Fruit fly (Drosophila melanogaster) whole organism, embryonic: ENCODE measurements around the gene PIG-U.

Source experiments
- B-H2 ChIP-seq: fragments of 200-800 bp; sonication (Bioruptor generic); optimal IDR thresholded peaks from 2 replicates; lab custom pipeline; 2018; ENCODE audit warnings: missing biosample characterization, mild to moderate bottlenecking, missing genetic modification characterization
- Blimp-1 ChIP-seq: fragments of 200-800 bp; sonication (Bioruptor generic); optimal IDR thresholded peaks from 3 replicates; lab custom pipeline; 2018; ENCODE audit warnings: missing biosample characterization, missing genetic modification characterization, mild to moderate bottlenecking, moderate library complexity, missing genetic modification reagents
- CG10959 ChIP-seq: fragments of 200-800 bp; sonication (Bioruptor generic); IDR thresholded peaks from 2 replicates; pipeline ENCODE4 v1.3.6; 2022; ENCODE audit warnings: missing biosample characterization, missing genetic modification characterization
- CG10979 ChIP-seq: fragments of 200-800 bp; sonication (Bioruptor generic); optimal IDR thresholded peaks from 2 replicates; lab custom pipeline; 2018; ENCODE audit warnings: missing biosample characterization, mild to moderate bottlenecking, missing genetic modification characterization, moderate library complexity
- CG11560 ChIP-seq: fragments of 200-800 bp; sonication (Bioruptor generic); IDR thresholded peaks from 3 replicates; pipeline ENCODE4 v1.3.6; 2022; ENCODE audit warnings: missing biosample characterization, missing genetic modification characterization
- CG15011 ChIP-seq: fragments of 200-800 bp; sonication (Bioruptor generic); optimal IDR thresholded peaks from 3 replicates; lab custom pipeline; 2018; ENCODE audit warnings: missing biosample characterization, mild to moderate bottlenecking, missing genetic modification characterization
- CG15514 ChIP-seq: fragments of 200-800 bp; sonication (Bioruptor generic); optimal IDR thresholded peaks from 3 replicates; lab custom pipeline; 2017; ENCODE audit warnings: missing biosample characterization, missing genetic modification characterization, mild to moderate bottlenecking, moderate library complexity, missing genetic modification reagents
- CG16813 ChIP-seq: fragments of 200-800 bp; sonication (Bioruptor generic); IDR thresholded peaks from 3 replicates; pipeline ENCODE4 v1.3.6; 2022; ENCODE audit warnings: missing biosample characterization, missing genetic modification characterization; ENCODE audit not compliant: partially characterized antibody
- CG17186 ChIP-seq: fragments of 200-800 bp; sonication (Bioruptor generic); optimal IDR thresholded peaks from 3 replicates; lab custom pipeline; 2017; ENCODE audit warnings: missing biosample characterization, missing genetic modification reagents, missing genetic modification characterization
- CG17328 ChIP-seq: fragments of 200-800 bp; sonication (Bioruptor generic); IDR thresholded peaks from 2 replicates; pipeline ENCODE4 v1.3.6; 2022; ENCODE audit warnings: missing biosample characterization, missing genetic modification characterization
- CG18011 ChIP-seq: fragments of 200-800 bp; sonication (Bioruptor generic); optimal IDR thresholded peaks from 2 replicates; lab custom pipeline; 2017; ENCODE audit warnings: missing biosample characterization, missing genetic modification characterization, mild to moderate bottlenecking, moderate library complexity, missing genotype
- CG18599 ChIP-seq: fragments of 200-800 bp; sonication (Bioruptor generic); optimal IDR thresholded peaks from 3 replicates; lab custom pipeline; 2017; ENCODE audit warnings: missing biosample characterization, missing genetic modification characterization, mild to moderate bottlenecking, moderate library complexity, missing genetic modification reagents
- CG2116 ChIP-seq: fragments of 200-800 bp; sonication (Bioruptor generic); optimal IDR thresholded peaks from 3 replicates; lab custom pipeline; 2018; ENCODE audit warnings: missing biosample characterization, mild to moderate bottlenecking, missing genetic modification characterization
- CG30403 ChIP-seq: fragments of 200-800 bp; sonication (Bioruptor generic); optimal IDR thresholded peaks from 3 replicates; lab custom pipeline; 2016; ENCODE audit warnings: missing biosample characterization, missing genetic modification characterization
- CG3407 ChIP-seq: fragments of 200-800 bp; sonication (Bioruptor generic); optimal IDR thresholded peaks from 2 replicates; lab custom pipeline; 2018; ENCODE audit warnings: missing biosample characterization, mild to moderate bottlenecking, missing genetic modification characterization
- CG34224 ChIP-seq: fragments of 200-800 bp; sonication (Bioruptor generic); IDR thresholded peaks from 3 replicates; pipeline ENCODE4 v1.3.6; 2022; ENCODE audit warnings: missing biosample characterization, missing genetic modification characterization; ENCODE audit not compliant: partially characterized antibody
- CG34422 ChIP-seq: fragments of 200-800 bp; sonication (Bioruptor generic); IDR thresholded peaks from 3 replicates; pipeline ENCODE4 v1.3.6; 2022; ENCODE audit warnings: missing biosample characterization, missing genetic modification characterization
- CG6254 ChIP-seq: fragments of 200-800 bp; sonication (Bioruptor generic); optimal IDR thresholded peaks from 3 replicates; lab custom pipeline; 2017; ENCODE audit warnings: mild to moderate bottlenecking, missing biosample characterization, missing genetic modification reagents, missing genetic modification characterization
- CG7556 ChIP-seq: fragments of 200-800 bp; sonication (Bioruptor generic); optimal IDR thresholded peaks from 2 replicates; lab custom pipeline; 2017; ENCODE audit warnings: missing biosample characterization, mild to moderate bottlenecking, missing genetic modification characterization
- CG7745 ChIP-seq: fragments of 200-800 bp; sonication (Bioruptor generic); optimal IDR thresholded peaks from 2 replicates; lab custom pipeline; 2018; ENCODE audit warnings: missing biosample characterization, mild to moderate bottlenecking, missing genetic modification characterization, moderate library complexity
- CG9817 ChIP-seq: fragments of 200-800 bp; sonication (Bioruptor generic); optimal IDR thresholded peaks from 2 replicates; lab custom pipeline; 2018; ENCODE audit warnings: missing biosample characterization, mild to moderate bottlenecking, missing genetic modification characterization, moderate library complexity
- CG9932 ChIP-seq: fragments of 200-800 bp; sonication (Bioruptor generic); IDR thresholded peaks from 2 replicates; pipeline ENCODE4 v1.3.6; 2022; ENCODE audit warnings: missing biosample characterization, missing genetic modification characterization
- CrebB ChIP-seq: fragments of 200-800 bp; sonication (Bioruptor generic); optimal IDR thresholded peaks from 3 replicates; lab custom pipeline; 2018; ENCODE audit warnings: missing biosample characterization, mild to moderate bottlenecking, missing genetic modification characterization
- D19B ChIP-seq: fragments of 200-800 bp; sonication (Bioruptor generic); optimal IDR thresholded peaks from 2 replicates; lab custom pipeline; 2017; ENCODE audit warnings: missing biosample characterization, mild to moderate bottlenecking, missing genetic modification characterization
- Dfd ChIP-seq, 2 experiments: fragments of >200 bp; optimal IDR thresholded peaks; 2 replicates each; lab custom pipeline; 2017; ENCODE audit warnings: missing biosample characterization in 2 of 2, missing genetic modification characterization in 2 of 2
- Dref ChIP-seq: fragments of 200-800 bp; sonication (Bioruptor generic); IDR thresholded peaks from 2 replicates; pipeline ENCODE4 v1.3.6; 2022; ENCODE audit warnings: missing biosample characterization, missing genetic modification characterization
- HHEX ChIP-seq: fragments of 200-800 bp; sonication (Bioruptor generic); optimal IDR thresholded peaks from 3 replicates; lab custom pipeline; 2017; ENCODE audit warnings: missing biosample characterization, mild to moderate bottlenecking, missing genetic modification characterization, missing genetic modification reagents
- HLH54F ChIP-seq: fragments of 200-800 bp; sonication (Bioruptor generic); optimal IDR thresholded peaks from 3 replicates; lab custom pipeline; 2016; ENCODE audit warnings: missing biosample characterization, missing genetic modification characterization
- Hand ChIP-seq: fragments of 200-800 bp; sonication (Bioruptor generic); optimal IDR thresholded peaks from 2 replicates; lab custom pipeline; 2017; ENCODE audit warnings: mild to moderate bottlenecking, missing biosample characterization, missing genetic modification reagents, missing genetic modification characterization
- Hey ChIP-seq: fragments of 200-800 bp; sonication (Bioruptor generic); optimal IDR thresholded peaks from 3 replicates; lab custom pipeline; 2018; ENCODE audit warnings: missing biosample characterization, mild to moderate bottlenecking, missing genetic modification characterization
- Pdp1 ChIP-seq, 2 experiments: fragments of 200-800 bp; sonication (Bioruptor generic); optimal IDR thresholded peaks; 3 replicates each; lab custom pipeline; 2016; ENCODE audit warnings: missing biosample characterization in 2 of 2, missing genetic modification characterization in 2 of 2, mild to moderate bottlenecking in 1 of 2, moderate library complexity in 1 of 2
- Xbp1 ChIP-seq: fragments of 200-800 bp; sonication (Bioruptor generic); optimal IDR thresholded peaks from 3 replicates; lab custom pipeline; 2016; ENCODE audit warnings: missing biosample characterization, mild to moderate bottlenecking, missing genetic modification characterization
- az2 ChIP-seq: fragments of 200-800 bp; sonication (Bioruptor generic); optimal IDR thresholded peaks from 3 replicates; lab custom pipeline; 2016; ENCODE audit warnings: missing biosample characterization, missing genetic modification characterization
- dpn ChIP-seq, 2 experiments: fragments of 200-800 bp; sonication (Bioruptor generic); optimal IDR thresholded peaks; 3 replicates each; lab custom pipeline; 2016; ENCODE audit warnings: missing biosample characterization in 2 of 2, missing genetic modification characterization in 2 of 2
- kni ChIP-seq: fragments of 200-800 bp; sonication (Bioruptor generic); optimal IDR thresholded peaks from 3 replicates; lab custom pipeline; 2017; ENCODE audit warnings: mild to moderate bottlenecking, missing biosample characterization, missing genetic modification reagents, missing genetic modification characterization
- lilli ChIP-seq: fragments of 200-800 bp; sonication (Bioruptor generic); optimal IDR thresholded peaks from 3 replicates; lab custom pipeline; 2016; ENCODE audit warnings: missing biosample characterization, missing genetic modification characterization
- lov ChIP-seq, 2 experiments: fragments of 200-800 bp in 1 of 2; fragments of >200 bp in 1 of 2; sonication (Bioruptor generic) in 1 of 2; IDR thresholded peaks in 1 of 2; optimal IDR thresholded peaks in 1 of 2; 2 replicates in 1 of 2; 3 replicates in 1 of 2; pipeline versions ENCODE4 v1.3.6 to Lab custom; 2017 to 2022; ENCODE audit warnings: missing biosample characterization in 1 of 2, missing genetic modification characterization in 1 of 2
- oc ChIP-seq: fragments of 200-800 bp; sonication (Bioruptor generic); optimal IDR thresholded peaks from 2 replicates; lab custom pipeline; 2018; ENCODE audit warnings: missing biosample characterization, mild to moderate bottlenecking, missing genetic modification characterization, moderate library complexity
- pho ChIP-seq: fragments of 200-800 bp; sonication (Bioruptor generic); optimal IDR thresholded peaks from 2 replicates; lab custom pipeline; 2016; ENCODE audit warnings: missing biosample characterization, missing genetic modification characterization
- prd ChIP-seq, 3 experiments: fragments of >200 bp in 2 of 3; fragments of 200-800 bp in 1 of 3; sonication (Bioruptor generic) in 1 of 3; optimal IDR thresholded peaks in 2 of 3; IDR thresholded peaks in 1 of 3; 2 replicates in 2 of 3; 3 replicates in 1 of 3; pipeline versions ENCODE4 v1.3.6 to Lab custom; 2017 to 2022; ENCODE audit warnings: missing biosample characterization in 1 of 3, missing genetic modification characterization in 1 of 3
- pros ChIP-seq: fragments of 200-800 bp; sonication (Bioruptor generic); optimal IDR thresholded peaks from 3 replicates; lab custom pipeline; 2019; ENCODE audit warnings: missing biosample characterization, mild to moderate bottlenecking, missing genetic modification characterization, moderate library complexity
- so ChIP-seq: fragments of 200-800 bp; sonication (Bioruptor generic); IDR thresholded peaks from 3 replicates; pipeline ENCODE4 v1.3.6; 2022; ENCODE audit warnings: missing biosample characterization, missing genetic modification characterization
- stc ChIP-seq: fragments of 200-800 bp; sonication (Bioruptor generic); IDR thresholded peaks from 2 replicates; pipeline ENCODE4 v1.3.6; 2022; ENCODE audit warnings: missing biosample characterization, missing genetic modification characterization
- tll ChIP-seq, 2 experiments: fragments of 200-800 bp in 1 of 2; fragments of >200 bp in 1 of 2; sonication (Bioruptor generic) in 1 of 2; optimal IDR thresholded peaks; 2 replicates each; lab custom pipeline; 2017 to 2019; ENCODE audit warnings: missing biosample characterization in 2 of 2, missing genetic modification characterization in 2 of 2, mild to moderate bottlenecking in 1 of 2, moderate library complexity in 1 of 2
- trem ChIP-seq: fragments of 200-800 bp; optimal IDR thresholded peaks from 3 replicates; lab custom pipeline; 2019; ENCODE audit warnings: missing biosample characterization, mild to moderate bottlenecking, missing genetic modification characterization, moderate library complexity

The PIG-U gene

DNA sequence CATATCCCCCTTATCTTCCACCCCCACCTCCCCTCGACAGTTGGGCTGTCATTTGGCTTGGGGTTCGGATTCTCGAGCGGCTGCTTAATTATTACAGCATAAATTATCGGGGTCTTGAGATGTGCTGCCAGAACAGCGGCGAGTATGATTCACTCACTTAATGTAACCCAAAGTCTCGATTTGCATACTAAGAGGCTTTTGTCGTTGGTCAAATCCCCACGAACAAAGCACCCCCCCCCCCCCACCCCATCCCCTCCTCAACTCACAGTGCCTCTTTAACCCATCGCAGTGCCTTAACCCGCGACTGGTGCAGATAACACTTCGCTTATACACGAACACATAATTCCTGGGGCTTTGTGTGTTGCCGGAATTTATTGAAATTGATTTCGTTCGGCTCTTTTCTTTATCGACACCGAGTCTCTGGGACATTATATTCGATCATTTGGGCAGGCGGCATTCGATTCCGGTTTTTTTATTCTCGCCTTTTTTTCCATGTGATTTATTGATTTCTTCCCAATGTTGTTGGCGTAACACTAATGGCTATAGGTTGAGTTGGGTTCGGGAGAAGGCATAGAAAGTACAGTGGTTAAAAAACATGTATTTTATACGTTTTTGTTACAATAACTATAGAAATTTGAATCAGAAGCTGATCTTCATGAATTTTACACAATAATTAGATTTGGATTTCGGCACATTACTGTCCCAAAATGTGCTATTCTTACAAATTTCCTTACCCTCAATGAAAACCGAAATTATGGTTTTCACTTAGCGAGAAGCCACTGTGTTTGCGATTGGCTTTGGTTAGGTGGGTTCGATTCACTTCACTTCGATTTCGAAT lies 39.1 kb downstream of the PIG-U start (continued):
- TF ChIP-seq CG10959 (GFP tag; lab: Robert Waterston, UW) (peak; percentile 61; the same call in 1 of the 2 replicates), az2 (GFP tag; lab: Kevin White, UChicago) (peak; percentile 72), Blimp-1 (GFP tag; lab: Kevin White, UChicago) (peak; percentile 88), CG16813 (GFP tag; lab: Robert Waterston, UW) (no peak), Xbp1 (GFP tag; lab: Kevin White, UChicago) (peak; percentile 32), CG11560 (tag; lab: Robert Waterston, UW) (no peak), trem (tag; lab: Kevin White, UChicago) (no peak), CrebB (tag; lab: Kevin White, UChicago) (no peak), CG18599 (GFP tag; lab: Kevin White, UChicago) (peak; percentile 67), D19B (no peak), CG15011 (GFP tag; lab: Kevin White, UChicago) (no peak), CG2116 (GFP tag; lab: Kevin White, UChicago) (peak; percentile 8), CG17186 (no peak), CG9817 (tag; lab: Kevin White, UChicago) (peak; percentile 30)
- TF ChIP-seq, all 482 proteins: peak for 169

DNA sequence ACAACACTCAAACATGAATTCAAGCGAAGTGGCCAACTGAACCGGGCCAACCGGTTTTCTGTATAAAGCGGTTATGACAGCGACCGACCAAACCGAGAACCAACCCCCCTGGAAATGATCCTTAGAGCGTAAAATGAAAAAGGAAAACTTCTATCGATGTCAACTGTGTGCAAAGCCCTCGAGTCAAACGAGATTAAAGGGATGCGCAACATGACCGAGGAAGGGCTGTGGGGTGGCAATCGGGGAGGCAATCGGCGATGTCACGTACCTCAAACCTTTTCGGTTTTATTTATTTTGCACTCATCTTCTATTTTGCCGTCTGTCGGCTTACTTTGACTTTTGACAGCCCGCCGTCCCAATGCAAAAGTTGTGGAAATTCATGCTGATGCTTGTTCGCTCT lies 41.3 kb downstream of the PIG-U start:
- TF ChIP-seq lilli (GFP tag; lab: Kevin White, UChicago) (no peak), CG17186 (no peak), Hey (tag; lab: Kevin White, UChicago) (peak; percentile 35), so (GFP tag; lab: Robert Waterston, UW) (no peak), dpn (GFP tag; optimal IDR thresholded peaks at IDR 0.05; lab: Kevin White, UChicago) (no peak), CG6254 (GFP tag; lab: Kevin White, UChicago) (no peak), Dref (GFP tag; lab: Robert Waterston, UW) (no peak), kni (GFP tag; lab: Kevin White, UChicago) (peak; percentile 27), pros (peak; percentile 94), Dfd (GFP tag; optimal IDR thresholded peaks at IDR 0.05; lab: Kevin White, UChicago) (no peak), Hand (GFP tag; lab: Kevin White, UChicago) (no peak), CG18011 (no peak), lov (optimal IDR thresholded peaks at IDR 0.05; lab: Kevin White, UChicago) (no peak), lov (GFP tag; IDR thresholded peaks at IDR 0.05; lab: Robert Waterston, UW) (no peak), tll (GFP tag; optimal IDR thresholded peaks at IDR 0.05; lab: Kevin White, UChicago) (peak in 1 of 2 experiments; percentile 45), CG34422 (GFP tag; lab: Robert Waterston, UW) (no peak), CG9932 (GFP tag; lab: Robert Waterston, UW) (no peak), HLH54F (GFP tag; lab: Kevin White, UChicago) (no peak), CG34224 (GFP tag; lab: Robert Waterston, UW) (no peak), oc (tag; lab: Kevin White, UChicago) (peak; percentile 70), CG10979 (tag; lab: Kevin White, UChicago) (no peak), CG17328 (GFP tag; lab: Robert Waterston, UW) (no peak), Pdp1 (GFP tag; optimal IDR thresholded peaks at IDR 0.05; lab: Kevin White, UChicago) (no peak), pho (GFP tag; lab: Kevin White, UChicago) (no peak), CG15514 (GFP tag; lab: Kevin White, UChicago) (no peak), prd (optimal IDR thresholded peaks at IDR 0.05; lab: Kevin White, UChicago) (no peak), prd (GFP tag; IDR thresholded peaks at IDR 0.05; lab: Robert Waterston, UW) (no peak), HHEX (GFP tag; lab: Kevin White, UChicago) (no peak), stc (GFP tag; lab: Robert Waterston, UW) (no peak), CG30403 (GFP tag; lab: Kevin White, UChicago) (no peak), B-H2 (no peak), CG7745 (no peak), CG7556 (no peak), CG3407 (GFP tag; lab: Kevin White, UChicago) (no peak)
